Fruit fly (Drosophila melanogaster) whole organism, embryonic: Measurements from ENCODE around the gene udt.

ENCODE experiments used
- CG16815 ChIP-seq: fragments of 200-800 bp; sonication (Bioruptor generic); optimal IDR thresholded peaks from 3 replicates; lab custom pipeline; 2017; ENCODE audit warnings: missing biosample characterization, mild to moderate bottlenecking, missing genetic modification characterization
- CG18599 ChIP-seq: fragments of 200-800 bp; sonication (Bioruptor generic); optimal IDR thresholded peaks from 3 replicates; lab custom pipeline; 2017; ENCODE audit warnings: missing biosample characterization, missing genetic modification characterization, mild to moderate bottlenecking, moderate library complexity, missing genetic modification reagents
- Hr78 ChIP-seq, 2 experiments: fragments of 200-800 bp in 1 of 2; fragments of >200 bp in 1 of 2; sonication (Bioruptor generic) in 1 of 2; optimal IDR thresholded peaks; 2 replicates each; lab custom pipeline; 2017 to 2019; ENCODE audit warnings: missing biosample characterization in 2 of 2, missing genetic modification characterization in 2 of 2, mild to moderate bottlenecking in 1 of 2, moderate library complexity in 1 of 2
- MBD-R2 ChIP-seq: fragments of 200-800 bp; sonication (Bioruptor generic); IDR thresholded peaks from 2 replicates; pipeline ENCODE4 v1.3.6; 2022; ENCODE audit warnings: missing biosample characterization, missing genetic modification characterization
- danr ChIP-seq: fragments of 200-800 bp; sonication (Bioruptor generic); IDR thresholded peaks from 2 replicates; pipeline ENCODE4 v1.3.6; 2022; ENCODE audit warnings: missing biosample characterization, missing genetic modification characterization
- sens-2 ChIP-seq: fragments of 200-800 bp; sonication (Bioruptor generic); IDR thresholded peaks from 2 replicates; pipeline ENCODE4 v1.3.6; 2022; ENCODE audit warnings: missing biosample characterization, missing genetic modification characterization
- tap ChIP-seq: fragments of 200-800 bp; optimal IDR thresholded peaks from 3 replicates; lab custom pipeline; 2019; ENCODE audit warnings: missing biosample characterization, mild to moderate bottlenecking, missing genetic modification characterization, moderate library complexity
- usp ChIP-seq: fragments of >200 bp; optimal IDR thresholded peaks from 2 replicates; lab custom pipeline; 2017; ENCODE audit warnings: missing biosample characterization, missing genetic modification characterization

- TF ChIP-seq CG16815 (GFP tag; lab: Kevin White, UChicago): peak; percentile 20
- no peak for TF ChIP-seq sens-2 (GFP tag; lab: Robert Waterston, UW)
- TF ChIP-seq tap (tag; lab: Kevin White, UChicago): peak; percentile 58
- peak; percentile 78 for TF ChIP-seq CG18599 (GFP tag; lab: Kevin White, UChicago)
- TF ChIP-seq Hr78 (GFP tag; optimal IDR thresholded peaks at IDR 0.05; lab: Kevin White, UChicago): no peak
- TF ChIP-seq danr (GFP tag; lab: Robert Waterston, UW): 0 out of 2 replicates have a peak, but pooled peaks have one; percentile 23
- TF ChIP-seq usp (GFP tag; lab: Kevin White, UChicago): no peak
- TF ChIP-seq MBD-R2 (GFP tag; lab: Robert Waterston, UW): peak; percentile 92
Measured at dm6 chr3R:23767417-23767853, 4.4 kb upstream of the udt start, which contains the start of the genes CG10214 and CG10375.
